Worm (Caenorhabditis elegans): Measurements from ENCODE around the gene fut-2.

Gene fut-2

ce11 chrV:6544999-6545398 lies 30.7 kb downstream of the fut-2 start:
- TF ChIP-seq sptf-1 (tag; optimal IDR thresholded peaks at IDR 0.05) (no peak), nhr-2 (tag; optimal IDR thresholded peaks at IDR 0.05) (peak; percentile 95)

ce11 chrV:6541875-6542274 lies 33.8 kb downstream of the fut-2 start:
- TF ChIP-seq mep-1 (tag; optimal IDR thresholded peaks at IDR 0.05) (no peak), sem-2 (GFP tag; optimal IDR thresholded peaks at IDR 0.05) (no peak), unc-39 (tag; optimal IDR thresholded peaks at IDR 0.05) (no peak), unc-120 (tag; optimal IDR thresholded peaks at IDR 0.05; ENCODE audit: poor library complexity, severe bottlenecking) (peak; percentile 2), pha-4 (tag; optimal IDR thresholded peaks at IDR 0.05) (no peak), ham-2 (GFP tag; optimal IDR thresholded peaks at IDR 0.05) (peak; percentile 84), ceh-83 (GFP tag; optimal IDR thresholded peaks at IDR 0.05) (no peak), cnd-1 (tag; optimal IDR thresholded peaks at IDR 0.05) (peak; percentile 48)

- TF ChIP-seq cnd-1 (tag; optimal IDR thresholded peaks at IDR 0.05) (no peak), unc-120 (tag; optimal IDR thresholded peaks at IDR 0.05; ENCODE audit: poor library complexity, severe bottlenecking) (peak; percentile 12), sptf-1 (tag; optimal IDR thresholded peaks at IDR 0.05) (peak; percentile 44)
Measured at ce11 chrV:6538323-6538722, 37.4 kb downstream of the fut-2 start.

DNA sequence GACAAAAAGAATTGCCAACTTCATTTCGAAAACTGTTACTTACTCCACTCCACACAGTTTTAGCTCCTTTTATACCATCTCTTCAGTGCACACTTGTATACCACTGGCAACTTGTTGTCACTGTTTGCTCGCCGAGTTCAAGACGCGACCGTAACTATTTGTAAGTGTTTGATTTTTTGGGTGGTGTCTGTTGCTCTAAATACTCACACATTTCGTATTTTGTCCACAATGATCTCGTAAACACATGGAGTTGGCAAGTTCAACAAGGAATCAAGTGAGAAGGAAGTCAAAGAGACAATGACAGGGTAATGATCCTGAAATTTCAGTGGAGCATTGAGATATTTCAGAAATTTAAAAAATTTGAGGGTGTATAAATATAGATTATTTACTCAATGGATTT lies 42.7 kb downstream of the fut-2 start, which contains the start of gene hpo-26:
hpo-26 (minus strand) TSS at position 31 of the 400 bp plus-strand sequence.
- no peak for TF ChIP-seq drap-1 (GFP tag; optimal IDR thresholded peaks at IDR 0.05)

DNA sequence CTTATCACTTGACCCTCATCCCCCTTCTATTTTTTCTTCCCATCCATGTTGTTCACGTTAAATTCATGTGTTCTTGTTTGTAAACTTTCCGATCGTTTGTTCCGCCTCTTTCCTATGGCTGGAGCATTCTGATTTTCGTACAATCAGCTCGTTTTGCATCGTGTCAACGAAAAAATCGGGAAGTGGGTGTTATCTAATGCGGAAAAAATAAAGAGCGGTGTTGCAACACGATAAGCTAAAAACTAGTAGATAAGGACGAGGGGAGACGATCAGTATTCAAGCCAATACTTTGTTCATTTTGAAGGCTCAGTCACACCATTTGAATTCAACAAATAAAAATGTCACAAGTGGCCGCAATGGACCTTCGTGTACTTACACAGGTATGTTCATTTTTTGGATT lies 50.9 kb downstream of the fut-2 start, which contains the start of gene acs-1:
acs-1 (plus strand) TSS at position 233 of the 400 bp plus-strand sequence.
- TF ChIP-seq mep-1 (tag; optimal IDR thresholded peaks at IDR 0.05) (no peak), M03D4.4 (tag; optimal IDR thresholded peaks at IDR 0.05) (no peak), nhr-28 (tag; optimal IDR thresholded peaks at IDR 0.05) (no peak), tbx-8 (GFP tag; optimal IDR thresholded peaks at IDR 0.05) (no peak)
